Fruit fly (Drosophila melanogaster) ovary, adult (tissue): Measurements from ENCODE around the gene Pvf3.
A peak's percentile ranks its signal among the peaks of the same experiment; 100 is the strongest.

Source experiments
- CG17801 ChIP-seq: fragments of 200-800 bp; optimal IDR thresholded peaks from 2 replicates; lab custom pipeline; 2019; ENCODE audit warnings: missing biosample characterization, mild to moderate bottlenecking, missing genetic modification characterization, moderate library complexity; ENCODE audit not compliant: partially characterized antibody

The Pvf3 gene

dm6 chr2L:7165832-7166231 lies 8.3 kb upstream of the Pvf3 start:
- no peak for TF ChIP-seq CG17801

dm6 chr2L:7158798-7159197 lies 1.3 kb upstream of the Pvf3 start:
- TF ChIP-seq CG17801: no peak

- TF ChIP-seq CG17801: no peak
These were observed 2.5 kb downstream of the Pvf3 start for dm6 chr2L:7154861-7155594.

dm6 chr2L:7152260-7152659 lies 5.2 kb downstream of the Pvf3 start:
- TF ChIP-seq CG17801: no peak

- TF ChIP-seq CG17801: peak; percentile 3
These were observed 6.7 kb downstream of the Pvf3 start for dm6 chr2L:7150775-7151174.

- TF ChIP-seq CG17801: no peak
These were observed 8.6 kb downstream of the Pvf3 start for dm6 chr2L:7148919-7149318.

dm6 chr2L:7148086-7148485 lies 9.4 kb downstream of the Pvf3 start:
- TF ChIP-seq CG17801: no peak

- no peak for TF ChIP-seq CG17801
These were observed 10.3 kb downstream of the Pvf3 start for dm6 chr2L:7147212-7147611.

- TF ChIP-seq CG17801: no peak
These were observed 11.6 kb downstream of the Pvf3 start for dm6 chr2L:7145881-7146280.

dm6 chr2L:7144061-7144460 lies 13.4 kb downstream of the Pvf3 start:
- TF ChIP-seq CG17801: no peak

dm6 chr2L:7140089-7140488 lies 17.4 kb downstream of the Pvf3 start:
- no peak for TF ChIP-seq CG17801

- TF ChIP-seq CG17801: no peak
These were observed 18.9 kb downstream of the Pvf3 start for dm6 chr2L:7138516-7139061.

- no peak for TF ChIP-seq CG17801
These were observed 20.8 kb downstream of the Pvf3 start for dm6 chr2L:7136667-7137066.

dm6 chr2L:7135069-7135468 lies 22.4 kb downstream of the Pvf3 start:
- TF ChIP-seq CG17801: no peak

- no peak for TF ChIP-seq CG17801
These were observed 23.8 kb downstream of the Pvf3 start for dm6 chr2L:7133506-7134270.

- TF ChIP-seq CG17801: no peak
These were observed 32.2 kb downstream of the Pvf3 start for dm6 chr2L:7125209-7125752.

dm6 chr2L:7123695-7124094 lies 33.8 kb downstream of the Pvf3 start:
- TF ChIP-seq CG17801: no peak

dm6 chr2L:7122865-7123264 lies 34.6 kb downstream of the Pvf3 start:
- TF ChIP-seq CG17801: no peak
